Worm (Caenorhabditis elegans) whole organism, L2 larva: ENCODE data around the gene F38E11.9.

Experiments
- C34F6.9 ChIP-seq: fragments of 150-350 bp; optimal IDR thresholded peaks from 2 replicates; lab custom pipeline; 2014; ENCODE audit warnings: missing biosample characterization, missing genetic modification characterization
- F13H6.1 ChIP-seq: sonication (generic microtip); optimal IDR thresholded peaks from 2 replicates; lab custom pipeline; 2016; ENCODE audit warnings: missing genetic modification characterization, missing compliant biosample characterization
- R02D3.7 ChIP-seq: fragments of 150-350 bp; optimal IDR thresholded peaks from 2 replicates; lab custom pipeline; 2014; ENCODE audit warnings: missing biosample characterization, missing genetic modification characterization
- Y55F3AM.14 ChIP-seq: fragments of 200-800 bp; sonication (Bioruptor generic); optimal IDR thresholded peaks from 2 replicates; lab custom pipeline; 2018; ENCODE audit warnings: mild to moderate bottlenecking, missing genetic modification characterization, missing compliant biosample characterization
- ZK546.5 ChIP-seq: sonication (generic microtip); optimal IDR thresholded peaks from 2 replicates; lab custom pipeline; 2017; ENCODE audit warnings: missing biosample characterization, missing genetic modification characterization
- alr-1 ChIP-seq: fragments of 150-350 bp; optimal IDR thresholded peaks from 2 replicates; lab custom pipeline; 2014; ENCODE audit warnings: missing biosample characterization, missing genetic modification characterization
- aly-2 ChIP-seq: fragments of 150-350 bp; optimal IDR thresholded peaks from 2 replicates; lab custom pipeline; 2014; ENCODE audit warnings: missing biosample characterization, missing genetic modification characterization
- ama-1 ChIP-seq: fragments of 150-350 bp; optimal IDR thresholded peaks from 2 replicates; lab custom pipeline; 2018; ENCODE audit warnings: inconsistent platforms
- blmp-1 ChIP-seq: sonication (generic microtip); optimal IDR thresholded peaks from 2 replicates; lab custom pipeline; 2017; ENCODE audit warnings: missing genetic modification characterization, mild to moderate bottlenecking, missing compliant biosample characterization, antibody characterized with exemption, moderate library complexity; ENCODE audit not compliant: insufficient read depth
- ceh-16 ChIP-seq: fragments of 150-350 bp; optimal IDR thresholded peaks from 2 replicates; lab custom pipeline; 2014; ENCODE audit warnings: missing biosample characterization, missing genetic modification characterization
- ceh-82 ChIP-seq: fragments of 150-350 bp; optimal IDR thresholded peaks from 2 replicates; lab custom pipeline; 2014; ENCODE audit warnings: missing biosample characterization, missing genetic modification characterization
- crh-2 ChIP-seq: sonication (generic microtip); optimal IDR thresholded peaks from 2 replicates; lab custom pipeline; 2017; ENCODE audit warnings: missing biosample characterization, missing genetic modification characterization
- dmd-4 ChIP-seq: sonication (generic microtip); optimal IDR thresholded peaks from 2 replicates; lab custom pipeline; 2017; ENCODE audit warnings: missing biosample characterization, missing genetic modification characterization
- egl-27 ChIP-seq: sonication (generic microtip); optimal IDR thresholded peaks from 3 replicates; lab custom pipeline; 2017; ENCODE audit warnings: missing biosample characterization, missing genetic modification reagents, missing genetic modification characterization
- elt-1 ChIP-seq: fragments of 150-350 bp; optimal IDR thresholded peaks from 2 replicates; lab custom pipeline; 2014; ENCODE audit warnings: missing biosample characterization, missing genetic modification characterization
- elt-3 ChIP-seq: sonication (generic microtip); optimal IDR thresholded peaks from 2 replicates; lab custom pipeline; 2017; ENCODE audit warnings: missing biosample characterization, missing genetic modification characterization
- fos-1 ChIP-seq: fragments of 150-350 bp; optimal IDR thresholded peaks from 2 replicates; lab custom pipeline; 2014; ENCODE audit warnings: missing biosample characterization, missing genetic modification characterization
- gmeb-1 ChIP-seq: fragments of 150-350 bp; optimal IDR thresholded peaks from 2 replicates; lab custom pipeline; 2014; ENCODE audit warnings: missing biosample characterization, missing genetic modification characterization
- lin-11 ChIP-seq: fragments of 150-350 bp; sonication (generic microtip); optimal IDR thresholded peaks from 2 replicates; lab custom pipeline; 2014; ENCODE audit warnings: missing biosample characterization, missing genetic modification characterization, inconsistent platforms, mixed read lengths
- lin-13 ChIP-seq: fragments of 150-350 bp; optimal IDR thresholded peaks from 2 replicates; lab custom pipeline; 2014; ENCODE audit warnings: missing biosample characterization, missing genetic modification reagents, missing genetic modification characterization
- lin-39 ChIP-seq: fragments of 150-350 bp; optimal IDR thresholded peaks from 2 replicates; lab custom pipeline; 2014; ENCODE audit warnings: missing biosample characterization, missing genetic modification reagents, missing genetic modification characterization
- lsy-2 ChIP-seq, 2 experiments: fragments of 150-350 bp in 1 of 2; sonication (generic microtip) in 1 of 2; optimal IDR thresholded peaks; 2 replicates each; lab custom pipeline; 2014 to 2017; ENCODE audit warnings: missing biosample characterization in 2 of 2, missing genetic modification characterization in 2 of 2
- mab-5 ChIP-seq: fragments of 150-350 bp; optimal IDR thresholded peaks from 2 replicates; lab custom pipeline; 2014; ENCODE audit warnings: missing biosample characterization, missing genetic modification characterization
- mbf-1 ChIP-seq: sonication (generic microtip); optimal IDR thresholded peaks from 2 replicates; lab custom pipeline; 2017; ENCODE audit warnings: missing biosample characterization, missing genetic modification characterization
- mdl-1 ChIP-seq, 2 experiments: fragments of 150-350 bp in 1 of 2; sonication (generic microtip) in 1 of 2; optimal IDR thresholded peaks; 2 replicates each; lab custom pipeline; 2017; ENCODE audit warnings: missing biosample characterization in 2 of 2, missing genetic modification characterization in 2 of 2
- nhr-11 ChIP-seq: fragments of 150-350 bp; optimal IDR thresholded peaks from 2 replicates; lab custom pipeline; 2014; ENCODE audit warnings: missing biosample characterization, missing genetic modification characterization
- nhr-129 ChIP-seq: fragments of 150-350 bp; optimal IDR thresholded peaks from 2 replicates; lab custom pipeline; 2014; ENCODE audit warnings: missing biosample characterization, missing genetic modification characterization
- nhr-21 ChIP-seq: fragments of 150-350 bp; optimal IDR thresholded peaks from 2 replicates; lab custom pipeline; 2014; ENCODE audit warnings: missing biosample characterization, missing genetic modification characterization
- nhr-23 ChIP-seq: fragments of 150-350 bp; optimal IDR thresholded peaks from 2 replicates; lab custom pipeline; 2014; ENCODE audit warnings: missing biosample characterization, missing genetic modification reagents, missing genetic modification characterization
- nhr-237 ChIP-seq: fragments of 150-350 bp; optimal IDR thresholded peaks from 2 replicates; lab custom pipeline; 2014; ENCODE audit warnings: missing biosample characterization, missing genetic modification characterization
- nhr-25 ChIP-seq: fragments of 150-350 bp; sonication (generic microtip); optimal IDR thresholded peaks from 3 replicates; lab custom pipeline; 2014; ENCODE audit warnings: missing biosample characterization, missing genetic modification characterization
- nhr-6 ChIP-seq: fragments of 150-350 bp; optimal IDR thresholded peaks from 2 replicates; lab custom pipeline; 2014; ENCODE audit warnings: missing biosample characterization, missing genetic modification characterization
- nhr-77 ChIP-seq: fragments of 150-350 bp; optimal IDR thresholded peaks from 2 replicates; lab custom pipeline; 2014; ENCODE audit warnings: missing biosample characterization, missing genetic modification characterization
- peb-1 ChIP-seq: fragments of 150-350 bp; optimal IDR thresholded peaks from 2 replicates; lab custom pipeline; 2014; ENCODE audit warnings: missing biosample characterization, missing genetic modification characterization
- sem-4 ChIP-seq: fragments of 150-350 bp; optimal IDR thresholded peaks from 2 replicates; lab custom pipeline; 2014; ENCODE audit warnings: missing biosample characterization, missing genetic modification reagents, missing genetic modification characterization
- skn-1 ChIP-seq: sonication (generic microtip); optimal IDR thresholded peaks from 2 replicates; lab custom pipeline; 2017; ENCODE audit warnings: missing biosample characterization, missing genetic modification characterization
- sma-3 ChIP-seq: sonication (generic microtip); optimal IDR thresholded peaks from 2 replicates; lab custom pipeline; 2016; ENCODE audit warnings: missing genetic modification reagents, missing genetic modification characterization, missing compliant biosample characterization
- sma-9 ChIP-seq, 2 experiments: fragments of 150-350 bp in 1 of 2; sonication (generic microtip) in 1 of 2; optimal IDR thresholded peaks; 2 replicates each; lab custom pipeline; 2014 to 2016; ENCODE audit warnings: missing genetic modification characterization in 2 of 2, mild to moderate bottlenecking in 1 of 2, missing biosample characterization in 1 of 2, missing compliant biosample characterization in 1 of 2, missing genetic modification reagents in 1 of 2, moderate library complexity in 1 of 2
- snpc-4 ChIP-seq: fragments of 150-350 bp; optimal IDR thresholded peaks from 2 replicates; lab custom pipeline; 2014; ENCODE audit warnings: missing biosample characterization, missing genetic modification characterization
- unc-55 ChIP-seq: fragments of 150-350 bp; sonication (generic microtip); optimal IDR thresholded peaks from 3 replicates; lab custom pipeline; 2014; ENCODE audit warnings: missing biosample characterization, missing genetic modification reagents, missing genetic modification characterization
- unc-62 ChIP-seq: fragments of 150-350 bp; optimal IDR thresholded peaks from 2 replicates; lab custom pipeline; 2014; ENCODE audit warnings: missing biosample characterization, missing genetic modification reagents, missing genetic modification characterization
- zag-1 ChIP-seq: fragments of 150-350 bp; optimal IDR thresholded peaks from 2 replicates; lab custom pipeline; 2014; ENCODE audit warnings: missing biosample characterization, missing genetic modification characterization
- ztf-1 ChIP-seq: fragments of 200-800 bp; sonication (Bioruptor generic); conservative IDR thresholded peaks from 2 replicates; pipeline ENCODE4 v1.3.6; 2022; ENCODE audit warnings: missing genetic modification characterization, missing compliant biosample characterization
- ztf-11 ChIP-seq: sonication (generic microtip); optimal IDR thresholded peaks from 2 replicates; lab custom pipeline; 2017; ENCODE audit warnings: missing biosample characterization, missing genetic modification characterization
- ztf-4 ChIP-seq: fragments of 150-350 bp; optimal IDR thresholded peaks from 2 replicates; lab custom pipeline; 2014; ENCODE audit warnings: missing biosample characterization, missing genetic modification characterization

The F38E11.9 gene

DNA sequence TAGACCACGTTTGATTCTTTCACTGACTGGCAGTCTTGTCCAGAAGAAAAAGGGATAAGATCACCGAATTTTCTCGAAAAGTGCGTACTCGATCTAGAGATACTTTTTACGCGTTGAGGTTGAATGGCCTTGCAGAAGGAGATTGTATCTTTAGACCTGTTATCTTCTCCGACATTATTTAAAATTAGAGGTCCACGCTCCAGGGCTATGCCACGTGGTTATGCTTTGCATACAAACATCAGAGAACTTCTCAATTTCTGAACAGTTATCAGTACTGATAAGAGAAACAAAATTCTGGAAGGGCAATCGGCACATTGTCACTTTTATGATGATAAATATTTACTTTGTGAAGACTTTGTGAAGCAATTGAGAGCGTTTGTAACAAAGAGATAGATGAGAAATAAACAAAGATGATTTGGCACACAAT is 1.7 kb downstream of the F38E11.9 start (continued):
- TF ChIP-seq nhr-129 (tag; lab: Kevin White, UChicago) (peak; percentile 65), unc-62 (no peak)
- TF ChIP-seq, all 48 proteins: peak for 21

DNA sequence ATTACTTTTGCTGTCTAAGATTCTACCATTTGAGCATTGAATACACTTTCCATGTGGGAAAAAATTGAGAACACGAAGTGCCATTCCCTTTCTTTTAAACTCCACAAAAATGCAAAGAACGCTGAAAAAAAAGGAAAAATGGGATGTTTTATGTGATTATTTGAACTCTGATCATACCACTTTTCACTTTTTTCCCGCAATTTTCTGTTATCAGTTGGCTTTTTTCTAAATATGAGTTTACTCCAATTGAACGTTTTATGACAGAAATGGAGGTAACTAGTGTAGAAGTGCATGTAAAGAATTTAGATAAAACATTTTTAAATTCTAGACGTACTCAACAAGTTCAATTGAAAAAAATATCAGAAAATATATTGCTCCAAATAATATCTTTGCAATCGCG is 2.4 kb downstream of the F38E11.9 start:
- TF ChIP-seq sma-9 (GFP tag; optimal IDR thresholded peaks at IDR 0.05; lab: Kevin White, UChicago) (peak; percentile 12), sma-9 (tag; optimal IDR thresholded peaks at IDR 0.05; lab: Kevin White, UChicago) (no peak), nhr-23 (tag; lab: Kevin White, UChicago) (no peak), blmp-1 (tag; lab: Kevin White, UChicago) (peak; percentile 41), crh-2 (tag; lab: Kevin White, UChicago) (peak; percentile 8)
- TF ChIP-seq, all 48 proteins: peak for 3

DNA sequence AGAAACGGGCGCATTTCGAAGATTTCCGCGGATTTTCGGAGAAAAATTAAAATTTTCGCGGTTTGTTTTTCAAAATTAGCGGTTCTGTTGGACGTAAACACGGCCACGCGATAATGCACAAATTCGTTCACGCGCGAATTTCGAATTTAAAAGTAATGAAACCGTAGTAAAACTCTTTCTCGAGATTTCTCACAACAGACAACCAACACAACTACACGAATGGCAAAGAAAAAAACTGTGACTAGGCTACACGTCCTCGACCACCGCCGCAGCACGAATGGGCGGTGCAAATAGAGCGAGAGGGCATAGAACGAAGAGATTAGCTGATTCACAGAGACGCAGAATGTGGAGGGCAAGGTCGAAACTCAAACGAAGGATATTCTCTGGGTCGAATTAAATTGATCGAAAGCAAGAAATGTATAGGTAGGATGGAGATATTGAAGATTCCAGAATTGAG is 2.9 kb downstream of the F38E11.9 start, which contains the start of gene idh-1:
TSS of gene idh-1 (minus strand) at position 228 of the 457 bp plus-strand sequence.
- TF ChIP-seq ZK546.5 (tag; lab: Kevin White, UChicago) (no peak), nhr-129 (tag; lab: Kevin White, UChicago) (peak; percentile 72), ama-1 (lab: Kevin White, UChicago) (peak; percentile 81), snpc-4 (tag; lab: Kevin White, UChicago) (peak; percentile 76), zag-1 (tag; lab: Kevin White, UChicago) (no peak), lsy-2 (tag; optimal IDR thresholded peaks at IDR 0.05; lab: Kevin White, UChicago) (peak in 1 of 2 experiments; percentile 41), dmd-4 (tag; lab: Kevin White, UChicago) (no peak), nhr-25 (tag; lab: Kevin White, UChicago) (peak; percentile 68), sma-3 (GFP tag; lab: Kevin White, UChicago) (peak; percentile 11), F13H6.1 (tag; lab: Kevin White, UChicago) (peak; percentile 48), gmeb-1 (tag; lab: Kevin White, UChicago) (peak; percentile 49), lin-39 (tag; lab: Kevin White, UChicago) (no peak), fos-1 (tag; lab: Kevin White, UChicago) (peak; percentile 12), crh-2 (tag; lab: Kevin White, UChicago) (peak; percentile 0), C34F6.9 (tag; lab: Kevin White, UChicago) (peak; percentile 21)

ce11 chrIV:9438753-9439152 is 5.1 kb downstream of the F38E11.9 start:
- TF ChIP-seq mdl-1 (tag; optimal IDR thresholded peaks at IDR 0.05; lab: Kevin White, UChicago) (peak in 1 of 2 experiments; percentile 0), ztf-11 (tag; lab: Kevin White, UChicago) (no peak), dmd-4 (tag; lab: Kevin White, UChicago) (no peak), sem-4 (tag; lab: Kevin White, UChicago) (no peak), nhr-77 (tag; lab: Kevin White, UChicago) (no peak), lin-13 (GFP tag; lab: Kevin White, UChicago) (peak; percentile 66), alr-1 (tag; lab: Kevin White, UChicago) (no peak), ceh-82 (no peak), peb-1 (tag; lab: Kevin White, UChicago) (no peak), unc-62 (no peak), fos-1 (tag; lab: Kevin White, UChicago) (peak; percentile 10), F13H6.1 (tag; lab: Kevin White, UChicago) (no peak), mbf-1 (tag; lab: Kevin White, UChicago) (no peak), ztf-4 (peak; percentile 19), Y55F3AM.14 (GFP tag; lab: Kevin White, UChicago) (no peak), sma-3 (GFP tag; lab: Kevin White, UChicago) (peak; percentile 73), unc-55 (GFP tag; lab: Kevin White, UChicago) (no peak), mab-5 (tag; lab: Kevin White, UChicago) (no peak), snpc-4 (tag; lab: Kevin White, UChicago) (no peak), zag-1 (tag; lab: Kevin White, UChicago) (no peak), R02D3.7 (tag; lab: Kevin White, UChicago) (no peak), ceh-16 (tag; lab: Kevin White, UChicago) (no peak), lin-39 (tag; lab: Kevin White, UChicago) (no peak), C34F6.9 (tag; lab: Kevin White, UChicago) (no peak), ztf-1 (GFP tag; lab: Robert Waterston, UW) (no peak), skn-1 (tag; lab: Kevin White, UChicago) (no peak), nhr-21 (tag; lab: Kevin White, UChicago) (no peak), nhr-237 (tag; lab: Kevin White, UChicago) (no peak), nhr-11 (tag; lab: Kevin White, UChicago) (no peak), elt-1 (no peak), sma-9 (GFP tag; optimal IDR thresholded peaks at IDR 0.05; lab: Kevin White, UChicago) (peak; percentile 64), sma-9 (tag; optimal IDR thresholded peaks at IDR 0.05; lab: Kevin White, UChicago) (no peak), lin-11 (tag; lab: Kevin White, UChicago) (no peak), egl-27 (tag; lab: Kevin White, UChicago) (no peak), nhr-6 (tag; lab: Kevin White, UChicago) (peak; percentile 37), aly-2 (no peak), crh-2 (tag; lab: Kevin White, UChicago) (peak; percentile 37), gmeb-1 (tag; lab: Kevin White, UChicago) (peak; percentile 51), nhr-129 (tag; lab: Kevin White, UChicago) (peak; percentile 29), elt-3 (tag; lab: Kevin White, UChicago) (no peak)
